Fruit fly (Drosophila melanogaster) Kc167 (cell line): ENCODE results near the gene mrt.

Source experiments
- Myc ChIP-seq: fragments of >200 bp; optimal IDR thresholded peaks from 2 replicates; lab custom pipeline; 2017; ENCODE audit warnings: missing external identifiers
- Sin3A ChIP-seq: fragments of >200 bp; optimal IDR thresholded peaks from 2 replicates; lab custom pipeline; 2018; ENCODE audit warnings: missing external identifiers
- h ChIP-seq: fragments of >200 bp; optimal IDR thresholded peaks from 3 replicates; lab custom pipeline; 2018; ENCODE audit warnings: missing external identifiers
- insv ChIP-seq: fragments of >200 bp; optimal IDR thresholded peaks from 3 replicates; lab custom pipeline; 2018; ENCODE audit warnings: missing external identifiers
- psq ChIP-seq: fragments of >200 bp; optimal IDR thresholded peaks from 2 replicates; lab custom pipeline; 2017; ENCODE audit warnings: missing external identifiers
- ttk ChIP-seq: sonication (Bioruptor generic); optimal IDR thresholded peaks from 2 replicates; lab custom pipeline; 2017; ENCODE audit warnings: missing external identifiers

DNA sequence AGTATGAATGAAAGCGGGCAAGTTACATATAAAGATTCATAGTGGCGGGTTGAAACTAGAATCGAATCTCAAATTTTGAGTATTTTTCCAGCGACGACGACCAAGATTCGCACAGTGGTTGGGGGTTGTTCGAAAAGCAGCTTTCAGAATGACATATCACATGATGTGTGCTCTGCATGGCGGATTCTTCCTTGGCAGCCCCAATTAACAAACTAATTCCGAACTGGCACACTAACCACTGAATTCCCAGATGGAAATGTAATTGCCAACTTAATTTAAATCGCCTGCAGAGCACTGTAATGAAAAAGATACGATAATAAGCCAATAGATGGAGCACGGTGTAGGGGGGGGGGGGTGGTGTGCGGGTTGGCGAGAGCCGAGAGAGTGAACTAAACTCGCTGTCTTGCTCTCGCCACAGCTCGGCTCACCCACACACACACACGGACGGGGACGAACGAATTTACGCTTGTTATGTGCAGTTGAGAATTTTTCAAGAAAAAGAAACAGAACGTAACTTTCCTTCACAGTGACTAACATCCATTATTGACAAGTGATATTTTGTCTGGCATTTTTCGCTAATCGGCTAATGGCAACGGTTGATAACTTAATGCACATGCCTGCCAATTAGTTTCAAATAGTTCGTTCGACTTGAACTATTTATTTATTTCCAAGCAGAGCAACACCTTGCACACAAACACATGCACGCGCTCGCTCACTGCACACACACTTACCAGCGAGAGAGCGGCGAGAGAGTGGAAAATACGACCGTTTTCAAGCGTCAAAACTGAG is 1.2 kb downstream of the mrt start:
- TF ChIP-seq Sin3A (lab: Kevin White, UChicago) (no peak), ttk (lab: Kevin White, UChicago) (no peak), Myc (no peak), h (lab: Kevin White, UChicago) (no peak), psq (lab: Kevin White, UChicago) (no peak), insv (no peak)
